Worm (Caenorhabditis elegans) whole organism, mixed stage, embryonic: ENCODE measurements around the gene srh-74.

Experiments used
- M03D4.4 ChIP-seq: sonication (generic microtip); optimal IDR thresholded peaks from 2 replicates; lab custom pipeline; 2017; ENCODE audit warnings: mild to moderate bottlenecking, missing genetic modification characterization, missing compliant biosample characterization
- bed-3 ChIP-seq: fragments of 200-800 bp; sonication (Bioruptor generic); optimal IDR thresholded peaks from 3 replicates; lab custom pipeline; 2018; ENCODE audit warnings: mild to moderate bottlenecking, missing genetic modification characterization, moderate library complexity, missing compliant biosample characterization
- blmp-1 ChIP-seq: fragments of 150-350 bp; optimal IDR thresholded peaks from 2 replicates; lab custom pipeline; 2014; ENCODE audit warnings: missing biosample characterization, missing genetic modification characterization
- ceh-39 ChIP-seq: fragments of 150-350 bp; optimal IDR thresholded peaks from 2 replicates; lab custom pipeline; 2014; ENCODE audit warnings: missing biosample characterization, missing genetic modification characterization
- ceh-43 ChIP-seq: fragments of 200-800 bp; sonication (Bioruptor generic); optimal IDR thresholded peaks from 2 replicates; lab custom pipeline; 2018; ENCODE audit warnings: mild to moderate bottlenecking, missing genetic modification characterization, moderate library complexity, missing compliant biosample characterization
- ceh-83 ChIP-seq: fragments of 200-800 bp; sonication (Bioruptor generic); optimal IDR thresholded peaks from 2 replicates; lab custom pipeline; 2018; ENCODE audit warnings: mild to moderate bottlenecking, missing genetic modification characterization, missing compliant biosample characterization
- ces-1 ChIP-seq: fragments of 150-350 bp; optimal IDR thresholded peaks from 2 replicates; lab custom pipeline; 2014; ENCODE audit warnings: missing biosample characterization, missing genetic modification reagents, missing genetic modification characterization
- cnd-1 ChIP-seq: fragments of 200-800 bp; sonication (Bioruptor generic); optimal IDR thresholded peaks from 2 replicates; lab custom pipeline; 2018; ENCODE audit warnings: mild to moderate bottlenecking, missing genetic modification characterization, missing compliant biosample characterization
- drap-1 ChIP-seq: fragments of 200-800 bp; sonication (Bioruptor generic); optimal IDR thresholded peaks from 3 replicates; lab custom pipeline; 2018; ENCODE audit warnings: mild to moderate bottlenecking, missing genetic modification characterization, missing compliant biosample characterization
- elt-1 ChIP-seq: sonication (generic microtip); optimal IDR thresholded peaks from 2 replicates; lab custom pipeline; 2017; ENCODE audit warnings: missing genetic modification characterization, mild to moderate bottlenecking, missing compliant biosample characterization, antibody characterized with exemption, moderate library complexity, borderline replicate concordance; ENCODE audit not compliant: insufficient read depth
- elt-3 ChIP-seq: fragments of 150-350 bp; optimal IDR thresholded peaks from 2 replicates; lab custom pipeline; 2014; ENCODE audit warnings: missing biosample characterization, missing genetic modification characterization
- flh-1 ChIP-seq: fragments of 200-800 bp; sonication (Bioruptor generic); optimal IDR thresholded peaks from 2 replicates; lab custom pipeline; 2018; ENCODE audit warnings: mild to moderate bottlenecking, missing genetic modification characterization, moderate library complexity, missing compliant biosample characterization
- ham-2 ChIP-seq: fragments of 200-800 bp; sonication (Bioruptor generic); optimal IDR thresholded peaks from 2 replicates; lab custom pipeline; 2018; ENCODE audit warnings: mild to moderate bottlenecking, missing genetic modification characterization, missing compliant biosample characterization
- hlh-1 ChIP-seq: fragments of 150-350 bp; optimal IDR thresholded peaks from 2 replicates; lab custom pipeline; 2014; ENCODE audit warnings: missing biosample characterization, missing genetic modification reagents, missing genetic modification characterization
- lin-13 ChIP-seq: fragments of 150-350 bp; optimal IDR thresholded peaks from 2 replicates; lab custom pipeline; 2014; ENCODE audit warnings: missing biosample characterization, missing genetic modification characterization
- lin-32 ChIP-seq: fragments of 200-800 bp; sonication (Bioruptor generic); optimal IDR thresholded peaks from 2 replicates; lab custom pipeline; 2018; ENCODE audit warnings: mild to moderate bottlenecking, missing genetic modification characterization, missing compliant biosample characterization
- mep-1 ChIP-seq: fragments of 150-350 bp; optimal IDR thresholded peaks from 2 replicates; lab custom pipeline; 2017; ENCODE audit warnings: missing biosample characterization, missing genetic modification reagents, missing genetic modification characterization, inconsistent platforms
- mls-2 ChIP-seq: sonication (generic microtip); optimal IDR thresholded peaks from 2 replicates; lab custom pipeline; 2016; ENCODE audit warnings: mild to moderate bottlenecking, missing genetic modification characterization, moderate library complexity, missing compliant biosample characterization
- nhr-12 ChIP-seq: fragments of 150-350 bp; optimal IDR thresholded peaks from 2 replicates; lab custom pipeline; 2014; ENCODE audit warnings: missing biosample characterization, missing genetic modification characterization
- nhr-2 ChIP-seq: fragments of 150-350 bp; optimal IDR thresholded peaks from 2 replicates; lab custom pipeline; 2014; ENCODE audit warnings: missing biosample characterization, missing genetic modification characterization
- nhr-28 ChIP-seq: fragments of 150-350 bp; optimal IDR thresholded peaks from 2 replicates; lab custom pipeline; 2014; ENCODE audit warnings: missing biosample characterization, missing genetic modification characterization
- nhr-76 ChIP-seq: sonication (generic microtip); optimal IDR thresholded peaks from 2 replicates; lab custom pipeline; 2017; ENCODE audit warnings: missing biosample characterization, missing genetic modification characterization
- pha-4 ChIP-seq: fragments of 150-350 bp; optimal IDR thresholded peaks from 2 replicates; lab custom pipeline; 2018; ENCODE audit warnings: missing biosample characterization, missing genetic modification reagents, missing genetic modification characterization
- sem-2 ChIP-seq: fragments of 200-800 bp; sonication (Bioruptor generic); optimal IDR thresholded peaks from 2 replicates; lab custom pipeline; 2018; ENCODE audit warnings: mild to moderate bottlenecking, missing genetic modification characterization, missing compliant biosample characterization
- snpc-4 ChIP-seq: fragments of 150-350 bp; optimal IDR thresholded peaks from 2 replicates; lab custom pipeline; 2014; ENCODE audit warnings: missing biosample characterization, missing genetic modification characterization
- sptf-1 ChIP-seq: sonication (generic microtip); optimal IDR thresholded peaks from 2 replicates; lab custom pipeline; 2017; ENCODE audit warnings: mild to moderate bottlenecking, missing genetic modification characterization, moderate library complexity, missing compliant biosample characterization
- tbx-8 ChIP-seq: fragments of 200-800 bp; sonication (Bioruptor generic); optimal IDR thresholded peaks from 2 replicates; lab custom pipeline; 2018; ENCODE audit warnings: mild to moderate bottlenecking, missing genetic modification characterization, moderate library complexity, missing compliant biosample characterization
- unc-120 ChIP-seq: sonication (generic microtip); optimal IDR thresholded peaks from 2 replicates; lab custom pipeline; 2017; ENCODE audit warnings: missing genetic modification characterization, missing compliant biosample characterization; ENCODE audit not compliant: poor library complexity, severe bottlenecking
- unc-62 ChIP-seq: fragments of 150-350 bp; optimal IDR thresholded peaks from 2 replicates; lab custom pipeline; 2014; ENCODE audit warnings: missing biosample characterization, missing genetic modification reagents, missing genetic modification characterization
- zip-8 ChIP-seq: fragments of 150-350 bp; optimal IDR thresholded peaks from 2 replicates; lab custom pipeline; 2014; ENCODE audit warnings: missing biosample characterization, missing genetic modification characterization
- ztf-11 ChIP-seq: fragments of 150-350 bp; optimal IDR thresholded peaks from 2 replicates; lab custom pipeline; 2014; ENCODE audit warnings: missing biosample characterization, missing genetic modification characterization

The srh-74 gene

DNA sequence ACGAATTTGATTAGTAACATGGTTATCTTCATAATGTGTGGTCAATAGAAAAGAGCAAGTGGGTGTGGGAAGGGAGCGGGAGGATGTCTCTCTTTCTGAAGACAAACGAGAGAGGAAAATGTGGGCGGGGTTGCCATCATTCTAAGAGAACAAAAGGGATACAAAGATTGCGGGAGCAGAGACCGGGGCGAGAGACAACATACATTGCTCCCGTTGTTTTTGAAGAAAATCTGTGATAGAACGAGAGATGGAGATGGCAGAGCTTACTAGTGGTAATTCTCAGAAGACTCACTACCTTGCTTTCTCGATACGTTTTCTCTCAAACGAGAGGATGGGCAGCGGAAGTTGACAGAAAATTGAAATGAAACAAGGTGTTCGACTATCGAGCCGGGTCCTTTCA, 24.8 kb upstream of the srh-74 start:
- peak; percentile 36 for TF ChIP-seq unc-120 (tag; lab: Kevin White, UChicago)
- no peak for TF ChIP-seq ces-1 (GFP tag; lab: Kevin White, UChicago)
- TF ChIP-seq pha-4 (tag; lab: Kevin White, UChicago) = no peak
- no peak for TF ChIP-seq ceh-43 (GFP tag; lab: Kevin White, UChicago)
- TF ChIP-seq flh-1 (GFP tag; lab: Kevin White, UChicago) = no peak

DNA sequence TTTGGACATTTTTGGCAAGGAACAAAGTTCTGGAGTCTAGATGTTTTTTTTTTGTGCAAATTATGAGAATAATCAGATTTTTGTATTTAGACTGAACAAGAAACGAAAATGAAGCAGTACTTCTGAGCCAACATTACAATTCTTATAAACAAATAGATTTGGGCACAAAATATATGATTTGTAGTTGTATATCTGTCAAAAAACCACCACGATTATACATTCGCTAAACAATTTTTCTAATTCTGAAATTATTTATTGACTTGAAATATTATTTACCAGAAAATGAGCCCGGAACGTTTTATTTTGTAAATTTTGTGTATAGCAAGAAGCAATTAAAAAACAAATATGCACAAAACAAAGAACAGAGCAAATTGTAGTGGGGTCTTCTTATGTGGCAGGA, 22.9 kb upstream of the srh-74 start:
- TF ChIP-seq ceh-83 (no peak), snpc-4 (tag; lab: Kevin White, UChicago) (no peak), bed-3 (GFP tag; lab: Kevin White, UChicago) (no peak), lin-32 (GFP tag; lab: Kevin White, UChicago) (no peak), ceh-43 (GFP tag; lab: Kevin White, UChicago) (no peak), ztf-11 (tag; lab: Kevin White, UChicago) (no peak), blmp-1 (tag; lab: Kevin White, UChicago) (no peak), mep-1 (tag; lab: Kevin White, UChicago) (no peak), mls-2 (tag; lab: Kevin White, UChicago) (no peak), drap-1 (no peak)
- TF ChIP-seq, all 35 proteins: peak for 0

- no peak for TF ChIP-seq nhr-2 (tag; lab: Kevin White, UChicago)
- no peak for TF ChIP-seq nhr-12 (tag; lab: Kevin White, UChicago)
- no peak for TF ChIP-seq drap-1
- no peak for TF ChIP-seq blmp-1 (tag; lab: Kevin White, UChicago)
- no peak for TF ChIP-seq ceh-83
- no peak for TF ChIP-seq ceh-39 (tag; lab: Kevin White, UChicago)
- TF ChIP-seq flh-1 (GFP tag; lab: Kevin White, UChicago) = no peak
- no peak for TF ChIP-seq unc-62 (GFP tag; lab: Kevin White, UChicago)
- TF ChIP-seq zip-8 = no peak
- no peak for TF ChIP-seq snpc-4 (tag; lab: Kevin White, UChicago)
- TF ChIP-seq nhr-28 = no peak
- no peak for TF ChIP-seq bed-3 (GFP tag; lab: Kevin White, UChicago)
- no peak for TF ChIP-seq ceh-43 (GFP tag; lab: Kevin White, UChicago)
- no peak for TF ChIP-seq ces-1 (GFP tag; lab: Kevin White, UChicago)
- TF ChIP-seq M03D4.4 = no peak
- no peak for TF ChIP-seq mep-1 (tag; lab: Kevin White, UChicago)
- no peak for TF ChIP-seq elt-3
- TF ChIP-seq elt-1 (tag; lab: Kevin White, UChicago) = no peak
Observed at ce11 chrV:11070388-11070787, 21.8 kb upstream of the srh-74 start.

DNA sequence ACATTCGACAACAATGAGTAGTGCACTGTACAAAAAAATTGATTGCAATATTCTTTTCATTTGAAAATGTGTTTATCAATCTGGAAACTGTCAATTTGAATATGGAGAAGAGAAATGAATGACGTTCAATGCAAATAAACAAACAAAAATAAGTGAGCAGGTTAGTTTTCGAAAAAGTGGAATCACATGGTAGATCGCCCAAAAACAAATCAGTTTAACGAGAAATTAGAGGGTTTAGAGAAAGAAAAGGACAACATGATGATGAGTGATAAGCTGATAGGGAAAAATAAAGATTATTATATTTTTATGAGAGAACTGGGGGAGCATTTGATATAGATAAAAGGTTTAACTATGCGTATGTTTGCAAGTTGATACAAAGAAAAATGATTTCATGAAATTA, 20.7 kb upstream of the srh-74 start, which contains the start of gene T04C12.8:
T04C12.8 (minus strand) TSS at position 82 of the 400 bp plus-strand sequence.
- TF ChIP-seq cnd-1 (tag; lab: Kevin White, UChicago) = no peak
- TF ChIP-seq sptf-1 = no peak
- TF ChIP-seq ceh-83 = no peak
- no peak for TF ChIP-seq hlh-1
- no peak for TF ChIP-seq bed-3 (GFP tag; lab: Kevin White, UChicago)
- TF ChIP-seq unc-62 (GFP tag; lab: Kevin White, UChicago) = no peak
- TF ChIP-seq flh-1 (GFP tag; lab: Kevin White, UChicago) = no peak
- TF ChIP-seq mep-1 (tag; lab: Kevin White, UChicago) = no peak
- TF ChIP-seq tbx-8 = no peak
- no peak for TF ChIP-seq blmp-1 (tag; lab: Kevin White, UChicago)
- no peak for TF ChIP-seq ceh-43 (GFP tag; lab: Kevin White, UChicago)
- no peak for TF ChIP-seq zip-8
- TF ChIP-seq lin-13 (tag; lab: Kevin White, UChicago) = no peak
- TF ChIP-seq unc-120 (tag; lab: Kevin White, UChicago) = no peak

- TF ChIP-seq lin-32 (GFP tag; lab: Kevin White, UChicago) (no peak), ham-2 (GFP tag; lab: Kevin White, UChicago) (no peak)
- TF ChIP-seq, all 35 proteins: peak for 0
Observed at ce11 chrV:11065513-11065912, 16.9 kb upstream of the srh-74 start, which contains the start of gene nlp-80. Gene nlp-80 (minus strand): TSS chrV:11065613.

ce11 chrV:11063115-11063514, 14.5 kb upstream of the srh-74 start, which contains the start of gene T04C12.9:
Gene T04C12.9 (minus strand): TSS chrV:11063215.
- TF ChIP-seq hlh-1 (no peak), sem-2 (GFP tag; lab: Kevin White, UChicago) (no peak), unc-62 (GFP tag; lab: Kevin White, UChicago) (no peak), nhr-76 (no peak), lin-32 (GFP tag; lab: Kevin White, UChicago) (no peak)
